Worm (Caenorhabditis elegans): ENCODE data around the gene T02C5.1.

Gene T02C5.1

ce11 chrX:2687174-2687573 lies 7.5 kb upstream of the T02C5.1 start, which contains the start of gene immt-1 (continued):
- TF ChIP-seq unc-39 (tag; optimal IDR thresholded peaks at IDR 0.05) (no peak), rbr-2 (tag; optimal IDR thresholded peaks at IDR 0.05) (peak; percentile 80), daf-19 (GFP tag; conservative IDR thresholded peaks at IDR 0.05) (no peak), nhr-25 (tag; optimal IDR thresholded peaks at IDR 0.05; ENCODE audit: borderline replicate concordance, insufficient read depth) (no peak), nhr-77 (tag; optimal IDR thresholded peaks at IDR 0.05) (peak; percentile 49), spr-3 (GFP tag; optimal IDR thresholded peaks at IDR 0.05) (no peak), pha-4 (GFP tag; IDR thresholded peaks at IDR 0.05) (no peak), pha-4 (tag; optimal IDR thresholded peaks at IDR 0.05) (peak; percentile 77), aha-1 (tag) (peak; percentile 99), tag-97 (GFP tag; IDR thresholded peaks at IDR 0.05) (no peak), ceh-20 (GFP tag; IDR thresholded peaks at IDR 0.05) (no peak), lin-1 (GFP tag; IDR thresholded peaks at IDR 0.05) (no peak), mxl-3 (GFP tag; optimal IDR thresholded peaks at IDR 0.05) (peak; percentile 79), F10B5.3 (tag; optimal IDR thresholded peaks at IDR 0.05) (no peak), ZK337.2 (GFP tag; IDR thresholded peaks at IDR 0.05) (no peak), fkh-10 (GFP tag; optimal IDR thresholded peaks at IDR 0.05) (peak; percentile 44), nhr-10 (tag; optimal IDR thresholded peaks at IDR 0.05) (no peak), F44E2.7 (GFP tag; IDR thresholded peaks at IDR 0.05) (no peak), snpc-4 (tag; optimal IDR thresholded peaks at IDR 0.05) (no peak), unc-62 (GFP tag; optimal IDR thresholded peaks at IDR 0.05 in 1 of 2) (peak in 1 of 2 experiments; percentile 62), unc-62 (tag; optimal IDR thresholded peaks at IDR 0.05) (no peak), madf-9 (GFP tag; conservative IDR thresholded peaks at IDR 0.05) (peak; percentile 37; the same call in 1 of the 2 replicates), F26F4.8 (GFP tag; conservative IDR thresholded peaks at IDR 0.05) (no peak), lin-38 (GFP tag; IDR thresholded peaks at IDR 0.05) (no peak; the same call in 1 of the 2 replicates), ceh-32 (tag; optimal IDR thresholded peaks at IDR 0.05; ENCODE audit: poor library complexity) (no peak), nhr-237 (tag; optimal IDR thresholded peaks at IDR 0.05) (no peak), daf-8 (GFP tag; IDR thresholded peaks at IDR 0.05) (no peak), duxl-1 (tag; optimal IDR thresholded peaks at IDR 0.05; ENCODE audit: poor library complexity) (peak; percentile 52), mes-2 (tag; optimal IDR thresholded peaks at IDR 0.05; ENCODE audit: poor library complexity, severe bottlenecking) (peak; percentile 89), dve-1 (tag; optimal IDR thresholded peaks at IDR 0.05; ENCODE audit: insufficient read depth) (peak; percentile 90), snpc-1.2 (GFP tag; IDR thresholded peaks at IDR 0.05) (no peak), Y75B8A.6 (GFP tag; IDR thresholded peaks at IDR 0.05) (no peak), tra-1 (GFP tag; IDR thresholded peaks at IDR 0.05) (0 out of 2 replicates have a peak, but pooled peaks have one; percentile 31), zfp-3 (GFP tag; conservative IDR thresholded peaks at IDR 0.05) (no peak), nhr-41 (GFP tag; IDR thresholded peaks at IDR 0.05) (no peak), skn-1 (tag; optimal IDR thresholded peaks at IDR 0.05) (no peak), nhr-76 (tag; optimal IDR thresholded peaks at IDR 0.05) (no peak), mxl-2 (GFP tag; conservative IDR thresholded peaks at IDR 0.05) (no peak), ama-1 (optimal IDR thresholded peaks at IDR 0.05) (no peak), spr-1 (tag; optimal IDR thresholded peaks at IDR 0.05) (peak; percentile 31), zag-1 (tag; optimal IDR thresholded peaks at IDR 0.05) (no peak), lsy-2 (tag; optimal IDR thresholded peaks at IDR 0.05) (peak; percentile 51 to 94), pqm-1 (tag; optimal IDR thresholded peaks at IDR 0.05) (peak; percentile 68), sdz-12 (GFP tag; optimal IDR thresholded peaks at IDR 0.05) (no peak), vab-7 (GFP tag; IDR thresholded peaks at IDR 0.05) (no peak), dmd-6 (GFP tag; IDR thresholded peaks at IDR 0.05) (peak; percentile 68; the same call in 1 of the 2 replicates), nhr-6 (tag; optimal IDR thresholded peaks at IDR 0.05) (peak; percentile 82), mep-1 (tag; optimal IDR thresholded peaks at IDR 0.05) (peak; percentile 92), daf-16 (GFP tag; optimal IDR thresholded peaks at IDR 0.05) (peak in 1 of 2 experiments; percentile 64), daf-16 (tag; optimal IDR thresholded peaks at IDR 0.05) (peak; percentile 90), ztf-7 (tag; optimal IDR thresholded peaks at IDR 0.05) (peak; percentile 37), aly-2 (tag; optimal IDR thresholded peaks at IDR 0.05) (no peak), zip-2 (tag; optimal IDR thresholded peaks at IDR 0.05) (no peak)

Measured in whole organism, L4 larva.